Fruit fly (Drosophila melanogaster) whole organism, embryonic: ENCODE data around the gene CG15445.

Source experiments
- ATbp ChIP-seq: fragments of 200-800 bp; sonication (Bioruptor generic); optimal IDR thresholded peaks from 2 replicates; lab custom pipeline; 2017; ENCODE audit warnings: missing biosample characterization, mild to moderate bottlenecking, missing genetic modification characterization, missing genetic modification reagents
- Adf1 ChIP-seq: fragments of 200-800 bp; sonication (Bioruptor generic); IDR thresholded peaks from 2 replicates; pipeline ENCODE4 v1.3.6; 2022; ENCODE audit warnings: missing biosample characterization, missing genetic modification characterization
- Bgb ChIP-seq: fragments of 200-800 bp; sonication (Bioruptor generic); IDR thresholded peaks from 2 replicates; pipeline ENCODE4 v1.3.6; 2022; ENCODE audit warnings: missing biosample characterization, missing genetic modification characterization; ENCODE audit not compliant: partially characterized antibody
- CG10366 ChIP-seq: fragments of 200-800 bp; sonication (Bioruptor generic); IDR thresholded peaks from 2 replicates; pipeline ENCODE4 v1.3.6; 2022; ENCODE audit warnings: missing biosample characterization, missing genetic modification characterization
- CG10959 ChIP-seq: fragments of 200-800 bp; sonication (Bioruptor generic); IDR thresholded peaks from 2 replicates; pipeline ENCODE4 v1.3.6; 2022; ENCODE audit warnings: missing biosample characterization, missing genetic modification characterization
- CG11093 ChIP-seq: fragments of 200-800 bp; sonication (Bioruptor generic); IDR thresholded peaks from 3 replicates; pipeline ENCODE4 v1.3.6; 2022; ENCODE audit warnings: missing biosample characterization, missing genetic modification characterization
- CG11504 ChIP-seq: fragments of 200-800 bp; sonication (Bioruptor generic); optimal IDR thresholded peaks from 3 replicates; lab custom pipeline; 2019; ENCODE audit warnings: missing biosample characterization, mild to moderate bottlenecking, missing genetic modification characterization, moderate library complexity
- CG12155 ChIP-seq: fragments of 200-800 bp; sonication (Bioruptor generic); optimal IDR thresholded peaks from 3 replicates; lab custom pipeline; 2016; ENCODE audit warnings: missing biosample characterization, missing genetic modification characterization
- CG12744 ChIP-seq: fragments of 200-800 bp; sonication (Bioruptor generic); optimal IDR thresholded peaks from 2 replicates; lab custom pipeline; 2016; ENCODE audit warnings: missing biosample characterization, missing genetic modification characterization
- CG1832 ChIP-seq: fragments of 200-800 bp; sonication (Bioruptor generic); optimal IDR thresholded peaks from 2 replicates; lab custom pipeline; 2017; ENCODE audit warnings: missing biosample characterization, mild to moderate bottlenecking, missing genetic modification characterization, inconsistent platforms
- CG2120 ChIP-seq: fragments of 200-800 bp; sonication (Bioruptor generic); optimal IDR thresholded peaks from 3 replicates; lab custom pipeline; 2016; ENCODE audit warnings: missing biosample characterization, missing genetic modification characterization
- CG30431 ChIP-seq: fragments of 200-800 bp; sonication (Bioruptor generic); optimal IDR thresholded peaks from 2 replicates; lab custom pipeline; 2017; ENCODE audit warnings: missing biosample characterization, missing genetic modification characterization
- CG31224 ChIP-seq: fragments of 200-800 bp; sonication (Bioruptor generic); IDR thresholded peaks from 2 replicates; pipeline ENCODE4 v1.3.6; 2022; ENCODE audit warnings: missing biosample characterization, missing genetic modification characterization
- CG31388 ChIP-seq: fragments of 200-800 bp; sonication (Bioruptor generic); optimal IDR thresholded peaks from 2 replicates; lab custom pipeline; 2016; ENCODE audit warnings: missing biosample characterization, missing genetic modification characterization
- CG33213 ChIP-seq: fragments of 200-800 bp; sonication (Bioruptor generic); optimal IDR thresholded peaks from 3 replicates; lab custom pipeline; 2016; ENCODE audit warnings: missing biosample characterization, missing genetic modification characterization
- CG34422 ChIP-seq: fragments of 200-800 bp; sonication (Bioruptor generic); IDR thresholded peaks from 3 replicates; pipeline ENCODE4 v1.3.6; 2022; ENCODE audit warnings: missing biosample characterization, missing genetic modification characterization
- CG4617 ChIP-seq: fragments of 200-800 bp; sonication (Bioruptor generic); optimal IDR thresholded peaks from 3 replicates; lab custom pipeline; 2016; ENCODE audit warnings: missing biosample characterization, missing genetic modification characterization, borderline replicate concordance
- CG5180 ChIP-seq: fragments of 200-800 bp; sonication (Bioruptor generic); optimal IDR thresholded peaks from 3 replicates; lab custom pipeline; 2017; ENCODE audit warnings: missing biosample characterization, missing genetic modification characterization, mild to moderate bottlenecking, moderate library complexity, missing genetic modification reagents
- CG6765 ChIP-seq: fragments of 200-800 bp; sonication (Bioruptor generic); optimal IDR thresholded peaks from 3 replicates; lab custom pipeline; 2017; ENCODE audit warnings: missing biosample characterization, mild to moderate bottlenecking, missing genetic modification characterization
- CG8924 ChIP-seq: fragments of 200-800 bp; optimal IDR thresholded peaks from 3 replicates; lab custom pipeline; 2019; ENCODE audit warnings: missing biosample characterization, mild to moderate bottlenecking, missing genetic modification characterization, moderate library complexity
- CG9797 ChIP-seq: fragments of 200-800 bp; sonication (Bioruptor generic); optimal IDR thresholded peaks from 3 replicates; lab custom pipeline; 2018; ENCODE audit warnings: missing biosample characterization, mild to moderate bottlenecking, missing genetic modification characterization
- Chrac-16 ChIP-seq: fragments of 200-800 bp; sonication (Bioruptor generic); optimal IDR thresholded peaks from 3 replicates; lab custom pipeline; 2016; ENCODE audit warnings: missing biosample characterization, missing genetic modification characterization
- CoRest ChIP-seq: fragments of 200-800 bp; sonication (Bioruptor generic); optimal IDR thresholded peaks from 3 replicates; lab custom pipeline; 2018; ENCODE audit warnings: missing biosample characterization, mild to moderate bottlenecking, missing genetic modification characterization, moderate library complexity
- Deaf1 ChIP-seq: fragments of 200-800 bp; optimal IDR thresholded peaks from 3 replicates; lab custom pipeline; 2019; ENCODE audit warnings: missing biosample characterization, mild to moderate bottlenecking, missing genetic modification characterization, moderate library complexity
- Dll ChIP-seq: fragments of 200-800 bp; sonication (Bioruptor generic); IDR thresholded peaks from 4 replicates; pipeline ENCODE4 v1.3.6; 2022; ENCODE audit warnings: missing biosample characterization, missing genetic modification characterization; ENCODE audit not compliant: partially characterized antibody
- Gug ChIP-seq: fragments of 200-800 bp; sonication (Bioruptor generic); IDR thresholded peaks from 4 replicates; pipeline ENCODE4 v1.3.6; 2022; ENCODE audit warnings: missing biosample characterization, missing genetic modification characterization
- HLH4C ChIP-seq: fragments of 200-800 bp; sonication (Bioruptor generic); IDR thresholded peaks from 3 replicates; pipeline ENCODE4 v1.3.6; 2022; ENCODE audit warnings: missing biosample characterization, missing genetic modification characterization; ENCODE audit not compliant: partially characterized antibody
- Med ChIP-seq: fragments of 200-800 bp; sonication (Bioruptor generic); peaks from one replicate; lab custom pipeline; 2016; ENCODE audit warnings: missing biosample characterization, missing genetic modification characterization, mild to moderate bottlenecking, inconsistent platforms, moderate library complexity
- Mes4 ChIP-seq: fragments of 200-800 bp; sonication (Bioruptor generic); optimal IDR thresholded peaks from 2 replicates; lab custom pipeline; 2016; ENCODE audit warnings: missing biosample characterization, missing genetic modification characterization
- NFAT ChIP-seq: fragments of 200-800 bp; sonication (Bioruptor generic); IDR thresholded peaks from 2 replicates; pipeline ENCODE4 v1.3.6; 2022; ENCODE audit warnings: missing biosample characterization, missing genetic modification characterization
- PHDP ChIP-seq: fragments of 200-800 bp; sonication (Bioruptor generic); optimal IDR thresholded peaks from 3 replicates; lab custom pipeline; 2018; ENCODE audit warnings: missing biosample characterization, mild to moderate bottlenecking, missing genetic modification characterization, moderate library complexity
- Poxn ChIP-seq: fragments of 200-800 bp; sonication (Bioruptor generic); IDR thresholded peaks from 2 replicates; pipeline ENCODE4 v1.3.6; 2022; ENCODE audit warnings: missing biosample characterization, missing genetic modification characterization
- Tbp ChIP-seq: fragments of >200 bp; optimal IDR thresholded peaks from 2 replicates; lab custom pipeline; 2018; ENCODE audit warnings: missing biosample characterization, missing genetic modification characterization
- Vsx1 ChIP-seq: fragments of 200-800 bp; sonication (Bioruptor generic); optimal IDR thresholded peaks from 2 replicates; lab custom pipeline; 2017; ENCODE audit warnings: missing biosample characterization, mild to moderate bottlenecking, missing genetic modification characterization, missing genetic modification reagents
- ara ChIP-seq: fragments of 200-800 bp; sonication (Bioruptor generic); IDR thresholded peaks from 2 replicates; pipeline ENCODE4 v1.3.6; 2022; ENCODE audit warnings: missing biosample characterization, missing genetic modification characterization
- cato ChIP-seq: fragments of 200-800 bp; sonication (Bioruptor generic); optimal IDR thresholded peaks from 2 replicates; lab custom pipeline; 2016; ENCODE audit warnings: missing biosample characterization, missing genetic modification characterization, borderline replicate concordance
- fru ChIP-seq: fragments of >200 bp; optimal IDR thresholded peaks from 2 replicates; lab custom pipeline; 2017
- gcm2 ChIP-seq: fragments of 200-800 bp; sonication (Bioruptor generic); optimal IDR thresholded peaks from 2 replicates; lab custom pipeline; 2016; ENCODE audit warnings: missing biosample characterization, missing genetic modification characterization
- gem ChIP-seq: fragments of 200-800 bp; sonication (Bioruptor generic); optimal IDR thresholded peaks from 2 replicates; lab custom pipeline; 2019; ENCODE audit warnings: missing biosample characterization, mild to moderate bottlenecking, missing genetic modification characterization, moderate library complexity
- lab ChIP-seq: fragments of 200-800 bp; sonication (Bioruptor generic); optimal IDR thresholded peaks from 3 replicates; lab custom pipeline; 2017; ENCODE audit warnings: missing biosample characterization, missing genetic modification characterization, mild to moderate bottlenecking, moderate library complexity, missing genetic modification reagents
- luna ChIP-seq: fragments of 200-800 bp; sonication (Bioruptor generic); optimal IDR thresholded peaks from 2 replicates; lab custom pipeline; 2016; ENCODE audit warnings: missing biosample characterization, missing genetic modification characterization
- maf-S ChIP-seq: fragments of 200-800 bp; sonication (Bioruptor generic); optimal IDR thresholded peaks from 2 replicates; lab custom pipeline; 2016; ENCODE audit warnings: missing biosample characterization, missing genetic modification characterization
- nerfin-1 ChIP-seq: fragments of 200-800 bp; sonication (Bioruptor generic); optimal IDR thresholded peaks from 3 replicates; lab custom pipeline; 2019; ENCODE audit warnings: missing biosample characterization, mild to moderate bottlenecking, missing genetic modification characterization, moderate library complexity
- pb ChIP-seq: fragments of 200-800 bp; sonication (Bioruptor generic); optimal IDR thresholded peaks from 3 replicates; lab custom pipeline; 2016; ENCODE audit warnings: missing biosample characterization, missing genetic modification characterization
- pho ChIP-seq: fragments of 200-800 bp; sonication (Bioruptor generic); optimal IDR thresholded peaks from 2 replicates; lab custom pipeline; 2016; ENCODE audit warnings: missing biosample characterization, missing genetic modification characterization
- psq ChIP-seq: fragments of 200-800 bp; sonication (Bioruptor generic); optimal IDR thresholded peaks from 2 replicates; lab custom pipeline; 2017; ENCODE audit warnings: missing biosample characterization, missing genetic modification characterization
- sc ChIP-seq, 3 experiments: fragments of >200 bp in 2 of 3; fragments of 200-800 bp in 1 of 3; sonication (Bioruptor generic) in 1 of 3; optimal IDR thresholded peaks; 2 replicates in 2 of 3; 3 replicates in 1 of 3; lab custom pipeline; 2017; ENCODE audit warnings: mild to moderate bottlenecking in 1 of 3, missing biosample characterization in 1 of 3, missing genetic modification characterization in 1 of 3, missing genetic modification reagents in 1 of 3
- sd ChIP-seq: fragments of 200-800 bp; sonication (Bioruptor generic); optimal IDR thresholded peaks from 3 replicates; lab custom pipeline; 2018; ENCODE audit warnings: missing biosample characterization, mild to moderate bottlenecking, missing genetic modification characterization, moderate library complexity
- sqz ChIP-seq: fragments of 200-800 bp; sonication (Bioruptor generic); optimal IDR thresholded peaks from 3 replicates; lab custom pipeline; 2018; ENCODE audit warnings: missing biosample characterization, mild to moderate bottlenecking, missing genetic modification characterization
- toy ChIP-seq: fragments of 200-800 bp; sonication (Bioruptor generic); IDR thresholded peaks from 2 replicates; pipeline ENCODE4 v1.3.6; 2022; ENCODE audit warnings: missing biosample characterization, missing genetic modification characterization
- zfh1 ChIP-seq: fragments of 200-800 bp; sonication (Bioruptor generic); IDR thresholded peaks from 3 replicates; pipeline ENCODE4 v1.3.6; 2022; ENCODE audit warnings: missing biosample characterization, missing genetic modification characterization

The CG15445 gene

DNA sequence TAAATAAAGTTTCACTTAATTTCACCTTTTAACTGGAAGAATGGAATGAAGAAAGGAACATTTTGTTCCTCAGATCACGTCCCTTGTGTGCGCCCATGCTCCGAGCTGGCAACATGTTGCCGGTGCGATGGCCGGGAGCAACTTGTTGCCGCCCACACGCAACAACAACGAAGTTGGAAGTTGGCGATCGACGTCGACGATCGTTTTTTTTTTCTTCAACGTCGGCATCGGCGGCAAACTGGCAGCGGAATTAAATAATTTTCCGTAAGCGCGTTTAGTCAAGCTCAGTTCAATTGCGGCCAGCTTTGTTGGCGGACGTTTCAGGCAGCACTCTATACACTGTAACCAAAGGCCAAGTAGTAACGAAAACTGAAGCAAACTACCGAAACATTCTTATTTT, 6.5 kb downstream of the CG15445 start, which contains the start of gene ldd:
ldd (plus strand) TSS at position 136 of the 400 bp plus-strand sequence.
- TF ChIP-seq Tbp (GFP tag; lab: Kevin White, UChicago): no peak
- no peak for TF ChIP-seq Bgb
- TF ChIP-seq NFAT: peak; percentile 32; the same call in 1 of the 2 replicates
- TF ChIP-seq CG1832: no peak
- peak; percentile 98 for TF ChIP-seq CG11504 (tag; lab: Kevin White, UChicago)
- no peak for TF ChIP-seq Chrac-16 (GFP tag; lab: Kevin White, UChicago)
- peak; percentile 13 for TF ChIP-seq sqz (GFP tag; lab: Kevin White, UChicago)
- no peak for TF ChIP-seq maf-S (GFP tag; lab: Kevin White, UChicago)
- TF ChIP-seq Deaf1: peak; percentile 48
- no peak for TF ChIP-seq sd (tag; lab: Kevin White, UChicago)
- no peak for TF ChIP-seq CG34422 (GFP tag; lab: Robert Waterston, UW)
- no peak for TF ChIP-seq PHDP
- TF ChIP-seq CG4617 (GFP tag; lab: Kevin White, UChicago): no peak
- TF ChIP-seq pb (GFP tag; lab: Kevin White, UChicago): no peak
- no peak for TF ChIP-seq luna
- TF ChIP-seq CG5180: peak; percentile 81
- peak; percentile 48; the same call in 1 of the 2 replicates for TF ChIP-seq Adf1 (GFP tag; lab: Robert Waterston, UW)
- no peak for TF ChIP-seq CG6765 (GFP tag; lab: Kevin White, UChicago)
- peak; percentile 18 for TF ChIP-seq Med
- TF ChIP-seq gem (tag; lab: Kevin White, UChicago): no peak

DNA sequence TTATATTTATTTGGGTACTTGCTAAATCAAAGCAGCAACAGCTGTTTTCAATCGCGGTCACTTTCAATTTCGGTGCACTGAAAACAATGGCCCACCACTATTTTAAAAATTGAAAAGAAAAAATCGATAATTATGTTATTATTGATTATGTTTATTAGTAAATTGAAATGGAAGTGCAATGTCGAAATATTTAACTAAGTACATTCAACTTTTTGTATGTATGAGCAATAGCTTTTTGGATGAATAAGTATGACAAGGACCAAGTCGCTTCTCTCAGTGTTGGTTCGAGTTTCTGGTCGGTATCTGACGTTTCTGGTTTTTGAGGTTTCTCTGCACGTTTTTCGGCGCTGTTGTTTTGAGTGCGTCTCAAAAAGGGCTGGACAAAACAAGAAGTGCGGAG, 7.2 kb downstream of the CG15445 start:
- TF ChIP-seq Poxn (GFP tag; lab: Robert Waterston, UW) (no peak), CG31224 (GFP tag; lab: Robert Waterston, UW) (peak; percentile 28; the same call in 1 of the 2 replicates), lab (peak; percentile 68), Gug (GFP tag; lab: Robert Waterston, UW) (peak; percentile 38; the same call in 2 of the 4 replicates), CG2120 (peak; percentile 72), Dll (no peak), fru (no peak), CG9797 (GFP tag; lab: Kevin White, UChicago) (no peak), nerfin-1 (tag; lab: Kevin White, UChicago) (no peak), CG10366 (GFP tag; lab: Robert Waterston, UW) (peak; percentile 48; the same call in 1 of the 2 replicates), Vsx1 (GFP tag; lab: Kevin White, UChicago) (peak; percentile 35), sc (optimal IDR thresholded peaks at IDR 0.05; lab: Kevin White, UChicago) (no peak), sc (GFP tag; optimal IDR thresholded peaks at IDR 0.05; lab: Kevin White, UChicago) (peak; percentile 52), CG8924 (peak; percentile 76), CG10959 (peak; percentile 40; the same call in 1 of the 2 replicates), toy (GFP tag; lab: Robert Waterston, UW) (no peak), ATbp (GFP tag; lab: Kevin White, UChicago) (peak; percentile 59), CG12744 (no peak), CG12155 (GFP tag; lab: Kevin White, UChicago) (peak; percentile 55), Mes4 (GFP tag; lab: Kevin White, UChicago) (no peak), CG33213 (no peak), zfh1 (GFP tag; lab: Robert Waterston, UW) (peak; percentile 69; the same call in 2 of the 3 replicates), gcm2 (GFP tag; lab: Kevin White, UChicago) (peak; percentile 33), CG31388 (no peak), cato (GFP tag; lab: Kevin White, UChicago) (peak; percentile 53), CG11093 (GFP tag; lab: Robert Waterston, UW) (no peak), ara (GFP tag; lab: Robert Waterston, UW) (peak; percentile 68), psq (GFP tag; lab: Kevin White, UChicago) (peak; percentile 21), CG30431 (GFP tag; lab: Kevin White, UChicago) (peak; percentile 30), CoRest (peak; percentile 81), pho (GFP tag; lab: Kevin White, UChicago) (peak; percentile 25), HLH4C (GFP tag; lab: Robert Waterston, UW) (no peak)
